Fruit fly (Drosophila melanogaster) whole organism, wandering third instar larva: ENCODE measurements around the gene TpnC25D.

Source experiments
- Abd-B ChIP-seq: fragments of >200 bp; optimal IDR thresholded peaks from 2 replicates; lab custom pipeline; 2017; ENCODE audit warnings: missing biosample characterization, missing genetic modification characterization
- Dfd ChIP-seq: fragments of >200 bp; optimal IDR thresholded peaks from 2 replicates; lab custom pipeline; 2017; ENCODE audit warnings: missing biosample characterization, missing genetic modification characterization
- HLH106 ChIP-seq: fragments of 200-800 bp; optimal IDR thresholded peaks from 3 replicates; lab custom pipeline; 2019; ENCODE audit warnings: missing biosample characterization, mild to moderate bottlenecking, missing genetic modification characterization, moderate library complexity
- Myc ChIP-seq: fragments of >200 bp; optimal IDR thresholded peaks from 2 replicates; lab custom pipeline; 2017
- br ChIP-seq: fragments of 200-800 bp; sonication (Bioruptor generic); optimal IDR thresholded peaks from 2 replicates; lab custom pipeline; 2016; ENCODE audit warnings: missing biosample characterization, missing genetic modification characterization
- brk ChIP-seq: fragments of 200-800 bp; sonication (Bioruptor generic); optimal IDR thresholded peaks from 2 replicates; lab custom pipeline; 2016; ENCODE audit warnings: missing biosample characterization, mild to moderate bottlenecking, missing genetic modification characterization
- usp ChIP-seq: fragments of >200 bp; optimal IDR thresholded peaks from 2 replicates; lab custom pipeline; 2017; ENCODE audit warnings: missing biosample characterization, missing genetic modification characterization
- woc ChIP-seq: sonication (Bioruptor generic); optimal IDR thresholded peaks from 2 replicates; lab custom pipeline; 2016; ENCODE audit warnings: missing biosample characterization, mild to moderate bottlenecking, missing genetic modification characterization

dm6 chr2L:5230772-5231171, 14.3 kb downstream of the TpnC25D start:
- no peak for TF ChIP-seq Abd-B (GFP tag; lab: Kevin White, UChicago)
- no peak for TF ChIP-seq brk (GFP tag; lab: Kevin White, UChicago)
- TF ChIP-seq Dfd: no peak
- TF ChIP-seq usp: no peak
- TF ChIP-seq br (GFP tag; lab: Kevin White, UChicago): no peak
- TF ChIP-seq Myc: no peak
- no peak for TF ChIP-seq woc
- TF ChIP-seq HLH106 (tag; lab: Kevin White, UChicago): no peak
